Fruit fly (Drosophila melanogaster): Measurements from ENCODE around the gene Or85d.

The Or85d gene

dm6 chr3R:8519157-8519556 is 33.3 kb upstream of the Or85d start:
- TF ChIP-seq tll (GFP tag; optimal IDR thresholded peaks at IDR 0.05) (no peak), Vsx1 (GFP tag; optimal IDR thresholded peaks at IDR 0.05) (no peak), NC2β (GFP tag; optimal IDR thresholded peaks at IDR 0.05) (no peak), CG11695 (GFP tag; IDR thresholded peaks at IDR 0.05) (no peak), btn (GFP tag; optimal IDR thresholded peaks at IDR 0.05) (no peak), Bteb2 (GFP tag; optimal IDR thresholded peaks at IDR 0.05) (no peak), mirr (GFP tag; optimal IDR thresholded peaks at IDR 0.05) (peak; percentile 54), exex (tag; optimal IDR thresholded peaks at IDR 0.05) (peak; percentile 6), pan (optimal IDR thresholded peaks at IDR 0.05) (no peak), pan (GFP tag; optimal IDR thresholded peaks at IDR 0.05 in 1 of 2, IDR thresholded peaks at IDR 0.05 in 1 of 2) (no peak), CG18011 (GFP tag; optimal IDR thresholded peaks at IDR 0.05) (no peak), dati (GFP tag; IDR thresholded peaks at IDR 0.05) (no peak), Kr (GFP tag; optimal IDR thresholded peaks at IDR 0.05) (no peak)

dm6 chr3R:8520809-8521208 is 31.6 kb upstream of the Or85d start:
- TF ChIP-seq peb (GFP tag; IDR thresholded peaks at IDR 0.05) (no peak), cwo (GFP tag; optimal IDR thresholded peaks at IDR 0.05) (peak; percentile 75)

- peak; percentile 6 for TF ChIP-seq sd (tag; optimal IDR thresholded peaks at IDR 0.05)
- no peak for TF ChIP-seq schlank (tag; optimal IDR thresholded peaks at IDR 0.05)
- peak; percentile 76 for TF ChIP-seq exex (tag; optimal IDR thresholded peaks at IDR 0.05)
- TF ChIP-seq gro (GFP tag; optimal IDR thresholded peaks at IDR 0.05) = no peak
- peak; percentile 17 for TF ChIP-seq grn (GFP tag; optimal IDR thresholded peaks at IDR 0.05)
- TF ChIP-seq Hey (tag; optimal IDR thresholded peaks at IDR 0.05) = peak; percentile 11
- no peak for TF ChIP-seq twi (tag; optimal IDR thresholded peaks at IDR 0.05)
- TF ChIP-seq ato (GFP tag; IDR thresholded peaks at IDR 0.05; ENCODE audit: partially characterized antibody) = no peak
- peak; percentile 78 for TF ChIP-seq sug (tag; optimal IDR thresholded peaks at IDR 0.05)
- no peak for TF ChIP-seq Oaz (GFP tag; IDR thresholded peaks at IDR 0.05)
- peak; percentile 86 for TF ChIP-seq CG34376 (GFP tag; optimal IDR thresholded peaks at IDR 0.05)
- TF ChIP-seq cwo (GFP tag; optimal IDR thresholded peaks at IDR 0.05) = peak; percentile 23
- TF ChIP-seq Med (GFP tag) = peak; percentile 60
- no peak for TF ChIP-seq Hand (GFP tag; optimal IDR thresholded peaks at IDR 0.05)
- peak; percentile 16 for TF ChIP-seq kah (GFP tag; optimal IDR thresholded peaks at IDR 0.05)
- no peak for TF ChIP-seq HmgZ (tag; optimal IDR thresholded peaks at IDR 0.05)
- peak; percentile 73 for TF ChIP-seq mirr (GFP tag; optimal IDR thresholded peaks at IDR 0.05)
- TF ChIP-seq sim (GFP tag; IDR thresholded peaks at IDR 0.05) = no peak
- no peak for TF ChIP-seq CG31365 (tag; optimal IDR thresholded peaks at IDR 0.05)
These were observed 30.9 kb upstream of the Or85d start, which contains the start of gene CG31454 for dm6 chr3R:8521499-8521898. TSS of gene CG31454 (plus strand) at chr3R:8521658.

- no peak for TF ChIP-seq rib (GFP tag; IDR thresholded peaks at IDR 0.05)
- no peak for TF ChIP-seq CG9817 (tag; optimal IDR thresholded peaks at IDR 0.05)
- TF ChIP-seq pita (GFP tag; optimal IDR thresholded peaks at IDR 0.05) = no peak
- no peak for TF ChIP-seq CG6254 (GFP tag; optimal IDR thresholded peaks at IDR 0.05)
- peak; percentile 12; the same call in 1 of the 2 replicates for TF ChIP-seq stc (GFP tag; IDR thresholded peaks at IDR 0.05)
- no peak for TF ChIP-seq E2f1 (GFP tag; IDR thresholded peaks at IDR 0.05)
- no peak for TF ChIP-seq p53 (GFP tag; optimal IDR thresholded peaks at IDR 0.05)
- TF ChIP-seq CG12769 (tag; optimal IDR thresholded peaks at IDR 0.05) = peak; percentile 87
- peak; percentile 86 for TF ChIP-seq sug (tag; optimal IDR thresholded peaks at IDR 0.05)
- TF ChIP-seq Med (GFP tag) = peak; percentile 66
- no peak for TF ChIP-seq nerfin-1 (tag; optimal IDR thresholded peaks at IDR 0.05)
- TF ChIP-seq Hey (tag; optimal IDR thresholded peaks at IDR 0.05) = peak; percentile 76
- peak; percentile 52 for TF ChIP-seq mirr (GFP tag; optimal IDR thresholded peaks at IDR 0.05)
- no peak for TF ChIP-seq CG4424 (GFP tag; optimal IDR thresholded peaks at IDR 0.05)
- TF ChIP-seq CG3163 (GFP tag; optimal IDR thresholded peaks at IDR 0.05) = peak; percentile 86
- TF ChIP-seq CG4707 (GFP tag; optimal IDR thresholded peaks at IDR 0.05) = no peak
- peak; percentile 68 for TF ChIP-seq sd (tag; optimal IDR thresholded peaks at IDR 0.05)
- TF ChIP-seq GATAe (GFP tag; conservative IDR thresholded peaks at IDR 0.05) = peak; percentile 45; the same call in 1 of the 2 replicates
- no peak for TF ChIP-seq CG10565 (GFP tag; optimal IDR thresholded peaks at IDR 0.05)
- no peak for TF ChIP-seq E2f2 (GFP tag; IDR thresholded peaks at IDR 0.05)
- TF ChIP-seq cwo (GFP tag; optimal IDR thresholded peaks at IDR 0.05) = peak; percentile 86
These were observed 28.7 kb upstream of the Or85d start, which contains the start of gene CG31259 for dm6 chr3R:8523668-8524067. TSS of gene CG31259 (plus strand) at chr3R:8523944.

All from whole organism, embryonic.